Worm (Caenorhabditis elegans): ENCODE measurements around the gene kin-9.
A peak's percentile ranks its signal among the peaks of the same experiment; 100 is the strongest.

kin-9 gene

DNA sequence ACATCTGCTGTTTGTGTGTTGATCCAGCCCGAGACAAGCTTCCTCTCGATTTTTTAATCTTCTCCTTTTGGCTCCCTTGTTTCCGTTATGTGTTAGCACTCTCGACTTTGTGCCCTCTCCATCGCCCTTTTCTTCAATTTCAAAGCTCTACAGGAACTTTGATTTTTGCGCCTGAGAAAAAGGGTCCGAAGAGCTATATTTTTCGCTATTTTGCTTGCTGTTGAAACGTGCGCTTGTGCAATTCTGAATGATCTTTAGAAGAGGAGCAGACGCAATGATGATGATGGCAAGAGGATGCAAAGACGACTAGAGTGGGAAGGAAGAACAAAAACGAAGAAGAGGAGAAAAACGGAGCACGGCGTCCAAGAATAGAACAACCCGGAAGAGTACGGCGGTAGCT, 49.3 kb downstream of the kin-9 start:
- TF ChIP-seq C38D4.7 (GFP tag; optimal IDR thresholded peaks at IDR 0.05) (no peak), K09A11.1 (tag; optimal IDR thresholded peaks at IDR 0.05; ENCODE audit: insufficient read depth) (no peak), ceh-34 (tag; optimal IDR thresholded peaks at IDR 0.05) (peak; percentile 5), fax-1 (tag; optimal IDR thresholded peaks at IDR 0.05) (no peak), ama-1 (optimal IDR thresholded peaks at IDR 0.05) (no peak), hlh-13 (GFP tag; optimal IDR thresholded peaks at IDR 0.05) (no peak), C08G9.2 (tag; optimal IDR thresholded peaks at IDR 0.05) (no peak), sdc-2 (tag; optimal IDR thresholded peaks at IDR 0.05) (no peak), nhr-11 (tag; optimal IDR thresholded peaks at IDR 0.05) (no peak), hlh-8 (tag; optimal IDR thresholded peaks at IDR 0.05) (no peak), lin-11 (tag; optimal IDR thresholded peaks at IDR 0.05) (no peak), K02D7.2 (tag; optimal IDR thresholded peaks at IDR 0.05) (no peak), ceh-9 (tag; optimal IDR thresholded peaks at IDR 0.05) (no peak), unc-42 (tag; optimal IDR thresholded peaks at IDR 0.05) (peak; percentile 9)

DNA sequence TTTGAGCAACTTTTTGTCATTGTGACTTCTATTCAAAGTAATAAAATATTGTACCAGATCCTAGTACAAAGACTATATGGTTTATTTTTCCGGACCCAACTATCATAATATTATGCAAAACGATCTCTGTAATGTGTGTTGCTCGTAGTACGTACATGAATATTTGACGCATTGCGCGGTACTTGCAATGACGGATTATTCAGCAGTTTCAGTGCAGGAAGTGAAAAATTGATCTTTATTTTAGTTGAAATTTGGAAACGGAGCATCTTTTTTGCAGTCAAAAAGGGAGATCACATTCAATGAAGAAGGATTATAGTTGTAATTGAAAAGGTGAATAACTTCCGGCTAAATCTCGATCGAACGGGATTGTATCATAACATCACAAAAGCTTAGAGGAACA, 51.5 kb downstream of the kin-9 start:
- TF ChIP-seq pqm-1 (tag; optimal IDR thresholded peaks at IDR 0.05) (no peak), ama-1 (optimal IDR thresholded peaks at IDR 0.05) (no peak), ceh-19 (GFP tag; optimal IDR thresholded peaks at IDR 0.05) (no peak), pax-1 (tag; optimal IDR thresholded peaks at IDR 0.05) (no peak), pha-2 (tag; optimal IDR thresholded peaks at IDR 0.05) (no peak)

ce11 chrX:8485392-8485791, 52.9 kb downstream of the kin-9 start:
- TF ChIP-seq hlh-8 (tag; optimal IDR thresholded peaks at IDR 0.05) = no peak
- TF ChIP-seq ama-1 (optimal IDR thresholded peaks at IDR 0.05) = no peak
- TF ChIP-seq ceh-18 (tag; optimal IDR thresholded peaks at IDR 0.05) = no peak
- no peak for TF ChIP-seq unc-42 (tag; optimal IDR thresholded peaks at IDR 0.05)
- no peak for TF ChIP-seq Y22D7AL.16 (tag; optimal IDR thresholded peaks at IDR 0.05)
- TF ChIP-seq dmd-4 (tag; optimal IDR thresholded peaks at IDR 0.05; ENCODE audit: borderline replicate concordance) = no peak
- no peak for TF ChIP-seq hlh-15 (tag; optimal IDR thresholded peaks at IDR 0.05)

Data from whole organism, late embryonic.